Fruit fly (Drosophila melanogaster): ENCODE data around the gene CG14543.

CG14543 gene

DNA sequence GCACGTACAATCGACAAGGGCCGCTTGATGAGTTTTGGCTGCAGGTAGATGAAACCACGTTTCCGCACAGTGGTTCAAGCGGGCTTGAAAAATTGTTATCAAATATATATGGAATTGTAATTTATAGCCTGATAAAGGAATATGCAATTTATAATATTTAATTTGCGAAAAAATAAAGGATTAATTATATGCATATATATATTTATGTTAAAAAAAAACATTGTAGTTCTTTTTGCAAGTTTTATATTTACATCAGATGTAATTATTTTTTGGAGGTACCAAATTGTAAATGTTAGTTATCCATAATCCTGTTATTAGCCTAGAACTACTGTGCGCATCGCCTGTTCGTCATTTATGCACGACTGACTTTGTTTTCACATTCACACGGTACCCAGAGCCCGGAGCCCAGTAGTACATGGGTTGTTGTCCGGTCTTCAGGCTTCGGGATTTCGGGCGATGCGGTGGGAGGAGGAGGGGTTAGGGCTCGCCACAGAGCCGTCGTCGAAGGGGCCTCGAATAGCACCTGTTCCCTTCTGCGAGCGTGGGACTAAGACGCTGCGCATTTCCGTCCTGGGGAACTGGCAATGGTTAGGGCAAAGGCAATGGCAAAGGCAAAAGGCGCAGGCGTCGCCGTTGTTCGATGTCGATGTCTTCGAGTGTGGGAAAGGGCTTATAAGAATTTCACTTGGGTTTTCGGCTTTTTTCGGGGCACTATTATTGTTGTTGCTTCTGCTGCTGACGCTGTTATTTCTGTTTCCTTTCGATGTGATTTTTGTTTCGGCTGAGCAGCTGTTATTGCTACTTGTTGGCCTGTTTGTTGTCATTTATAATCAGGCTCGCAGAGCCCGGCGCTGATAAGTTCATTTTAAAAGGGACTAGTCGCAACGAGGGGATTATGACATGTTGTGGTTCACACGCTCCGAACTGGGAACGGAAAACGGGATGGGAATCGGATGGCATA lies 38.4 kb upstream of the CG14543 start (continued):
- TF ChIP-seq CG15269 (tag; optimal IDR thresholded peaks at IDR 0.05) (peak; percentile 75), CG33213 (GFP tag; optimal IDR thresholded peaks at IDR 0.05) (no peak), Xrp1 (GFP tag; IDR thresholded peaks at IDR 0.05) (peak; percentile 92), schlank (tag; optimal IDR thresholded peaks at IDR 0.05) (no peak), ac (GFP tag; optimal IDR thresholded peaks at IDR 0.05) (peak; percentile 82), tgo (GFP tag; IDR thresholded peaks at IDR 0.05) (peak; percentile 61; the same call in 2 of the 3 replicates), chn (GFP tag; optimal IDR thresholded peaks at IDR 0.05) (no peak), Lhr (GFP tag; optimal IDR thresholded peaks at IDR 0.05) (peak; percentile 79), CTCF (GFP tag; optimal IDR thresholded peaks at IDR 0.05) (no peak), Oli (tag; optimal IDR thresholded peaks at IDR 0.05) (peak; percentile 88), corto (GFP tag; optimal IDR thresholded peaks at IDR 0.05) (peak; percentile 66), CG6689 (GFP tag; IDR thresholded peaks at IDR 0.05) (peak; percentile 87), al (GFP tag; IDR thresholded peaks at IDR 0.05) (no peak), crc (GFP tag; optimal IDR thresholded peaks at IDR 0.05) (no peak), hbn (GFP tag; IDR thresholded peaks at IDR 0.05; ENCODE audit: partially characterized antibody) (no peak), Hmr (GFP tag; optimal IDR thresholded peaks at IDR 0.05) (peak; percentile 21), bowl (GFP tag; IDR thresholded peaks at IDR 0.05) (no peak), CG3847 (GFP tag; IDR thresholded peaks at IDR 0.05) (peak; percentile 15; the same call in 1 of the 2 replicates), Usf (GFP tag; optimal IDR thresholded peaks at IDR 0.05) (peak; percentile 83), fd102C (GFP tag; optimal IDR thresholded peaks at IDR 0.05) (peak; percentile 86), CG14050 (GFP tag; IDR thresholded peaks at IDR 0.05) (no peak; the same call in 2 of the 3 replicates), CG1792 (GFP tag; optimal IDR thresholded peaks at IDR 0.05) (no peak), CG18011 (GFP tag; optimal IDR thresholded peaks at IDR 0.05) (no peak), ewg (GFP tag; optimal IDR thresholded peaks at IDR 0.05) (peak; percentile 36), ci (GFP tag; IDR thresholded peaks at IDR 0.05) (peak; percentile 52; the same call in 1 of the 3 replicates), cwo (GFP tag; optimal IDR thresholded peaks at IDR 0.05) (peak; percentile 24), btn (GFP tag; optimal IDR thresholded peaks at IDR 0.05) (no peak), Vsx1 (GFP tag; optimal IDR thresholded peaks at IDR 0.05) (peak; percentile 77), pum (GFP tag; optimal IDR thresholded peaks at IDR 0.05) (no peak), CG8944 (GFP tag; optimal IDR thresholded peaks at IDR 0.05) (no peak)

DNA sequence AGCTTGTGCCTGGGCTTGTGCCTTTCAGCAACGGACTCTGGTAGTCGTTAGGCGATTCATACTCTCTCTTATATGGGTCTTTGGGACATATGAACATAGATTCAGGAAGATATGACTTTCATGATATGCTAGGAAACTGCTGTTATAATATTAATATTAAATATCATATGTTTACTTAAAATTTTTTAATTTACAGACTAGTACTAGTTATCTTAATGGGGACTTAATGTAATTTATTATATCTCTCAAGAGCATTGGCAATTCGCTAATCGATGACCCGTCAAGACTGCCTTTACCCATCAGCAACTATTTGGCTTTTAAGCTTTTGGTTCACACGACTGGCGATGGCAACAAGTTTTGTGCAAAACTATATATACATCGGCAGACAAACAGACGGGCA lies 37.2 kb upstream of the CG14543 start:
- TF ChIP-seq HmgZ (tag; optimal IDR thresholded peaks at IDR 0.05), result no peak
- TF ChIP-seq p53 (GFP tag; optimal IDR thresholded peaks at IDR 0.05), result no peak
- TF ChIP-seq Drgx (GFP tag; IDR thresholded peaks at IDR 0.05), result peak; percentile 90
- peak; percentile 26 for TF ChIP-seq D19A (tag; optimal IDR thresholded peaks at IDR 0.05)

DNA sequence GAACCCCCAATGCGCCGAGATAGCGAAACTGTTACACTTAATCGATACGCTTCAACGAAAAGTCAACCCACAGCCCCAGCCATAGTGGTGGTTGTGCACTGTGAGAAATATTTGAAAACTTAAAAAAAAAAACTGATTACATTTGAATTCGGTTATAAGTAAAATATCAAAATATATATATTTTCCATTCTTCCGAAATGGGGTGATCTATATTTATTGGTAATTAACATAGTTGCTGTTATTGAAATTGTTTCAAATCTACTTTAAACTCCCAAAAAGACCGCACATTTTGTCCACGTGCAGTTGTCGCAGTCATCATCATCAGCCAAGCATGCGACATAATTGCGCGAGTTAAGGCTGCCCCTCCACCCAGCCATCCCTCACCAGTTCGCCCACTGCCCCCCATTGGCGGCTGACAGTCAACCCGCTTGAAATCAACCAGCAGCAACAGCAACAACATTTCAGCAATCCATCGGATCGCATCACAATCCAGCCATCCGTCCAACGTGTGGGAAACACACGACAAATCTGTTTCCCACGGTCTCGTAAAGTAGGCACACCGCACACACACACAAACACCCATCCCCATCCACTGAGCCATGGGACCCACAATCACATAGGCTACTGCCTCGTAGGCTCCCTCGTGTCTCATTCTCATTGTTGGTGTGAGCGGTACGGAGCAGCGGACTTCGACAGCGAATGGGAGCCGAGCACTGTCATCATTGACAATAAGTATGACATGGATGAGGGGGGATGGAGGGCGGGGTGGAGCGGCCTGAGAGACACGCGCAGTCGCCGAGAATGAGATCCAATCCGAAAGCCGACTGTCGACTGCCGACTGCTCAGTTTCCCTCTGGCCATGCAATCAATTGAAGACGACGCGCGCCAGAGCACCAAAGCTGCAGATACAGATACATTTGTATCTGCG lies 35.9 kb upstream of the CG14543 start:
- TF ChIP-seq Fer2 (tag; optimal IDR thresholded peaks at IDR 0.05) (peak; percentile 8), CG33557 (GFP tag; optimal IDR thresholded peaks at IDR 0.05) (peak; percentile 11), Deaf1 (tag; optimal IDR thresholded peaks at IDR 0.05) (peak; percentile 99), Sry-β (GFP tag; optimal IDR thresholded peaks at IDR 0.05) (peak; percentile 11), sc (optimal IDR thresholded peaks at IDR 0.05) (no peak), sc (GFP tag; optimal IDR thresholded peaks at IDR 0.05) (peak; percentile 65), trem (tag; optimal IDR thresholded peaks at IDR 0.05) (peak; percentile 37), Aef1 (GFP tag; IDR thresholded peaks at IDR 0.05) (peak; percentile 34; the same call in 1 of the 3 replicates), CG1233 (GFP tag; optimal IDR thresholded peaks at IDR 0.05) (peak; percentile 5), Gsc (GFP tag; IDR thresholded peaks at IDR 0.05) (0 out of 2 replicates have a peak, but pooled peaks have one; percentile 26), CG11695 (GFP tag; IDR thresholded peaks at IDR 0.05) (peak; percentile 73; the same call in 1 of the 3 replicates), Dref (GFP tag; IDR thresholded peaks at IDR 0.05) (no peak), tna (GFP tag; IDR thresholded peaks at IDR 0.05; ENCODE audit: partially characterized antibody) (no peak)
